Fruit fly (Drosophila melanogaster): ENCODE results near the gene ng2.

- no peak for TF ChIP-seq CG32264 (GFP tag; optimal IDR thresholded peaks at IDR 0.05)
- TF ChIP-seq fru (GFP tag; optimal IDR thresholded peaks at IDR 0.05) = no peak
- TF ChIP-seq Abd-B (GFP tag; optimal IDR thresholded peaks at IDR 0.05) = no peak
- TF ChIP-seq lola (GFP tag; optimal IDR thresholded peaks at IDR 0.05) = no peak
- no peak for TF ChIP-seq woc (GFP tag; optimal IDR thresholded peaks at IDR 0.05)
- no peak for TF ChIP-seq dl (GFP tag; optimal IDR thresholded peaks at IDR 0.05; ENCODE audit: insufficient read depth in 1 of 2, partially characterized antibody in 2 of 2)
- TF ChIP-seq sv (GFP tag; optimal IDR thresholded peaks at IDR 0.05) = no peak
- no peak for TF ChIP-seq OdsH (GFP tag; optimal IDR thresholded peaks at IDR 0.05)
- TF ChIP-seq Hr78 (GFP tag; optimal IDR thresholded peaks at IDR 0.05) = no peak
These were observed 48.0 kb upstream of the ng2 start for dm6 chrX:3288247-3288838.

Measured in whole organism, wandering third instar larva.